Fruit fly (Drosophila melanogaster) whole organism, embryonic: ENCODE measurements around the gene Cp18.

ENCODE experiments used
- Awh ChIP-seq: fragments of 200-800 bp; sonication (Bioruptor generic); IDR thresholded peaks from 2 replicates; pipeline ENCODE4, ENCODE4 v1.3.6; 2022; ENCODE audit warnings: missing biosample characterization, missing genetic modification characterization
- C15 ChIP-seq: fragments of 200-800 bp; sonication (Bioruptor generic); IDR thresholded peaks from 3 replicates; pipeline ENCODE4 v1.3.6; 2022; ENCODE audit warnings: missing biosample characterization, missing genetic modification characterization
- CG11093 ChIP-seq: fragments of 200-800 bp; sonication (Bioruptor generic); IDR thresholded peaks from 3 replicates; pipeline ENCODE4 v1.3.6; 2022; ENCODE audit warnings: missing biosample characterization, missing genetic modification characterization
- CG12071 ChIP-seq: fragments of 200-800 bp; sonication (Bioruptor generic); optimal IDR thresholded peaks from 3 replicates; lab custom pipeline; 2018; ENCODE audit warnings: missing biosample characterization, mild to moderate bottlenecking, missing genetic modification characterization
- CG13287 ChIP-seq: fragments of 200-800 bp; sonication (Bioruptor generic); IDR thresholded peaks from 2 replicates; pipeline ENCODE4 v1.3.6; 2022; ENCODE audit warnings: missing biosample characterization, missing genetic modification characterization; ENCODE audit not compliant: partially characterized antibody
- CG1792 ChIP-seq: fragments of 200-800 bp; sonication (Bioruptor generic); optimal IDR thresholded peaks from 2 replicates; lab custom pipeline; 2016; ENCODE audit warnings: missing biosample characterization, missing genetic modification characterization
- CG18262 ChIP-seq: fragments of 200-800 bp; optimal IDR thresholded peaks from 3 replicates; lab custom pipeline; 2019; ENCODE audit warnings: missing biosample characterization, mild to moderate bottlenecking, missing genetic modification characterization, moderate library complexity
- CG2712 ChIP-seq: fragments of 200-800 bp; optimal IDR thresholded peaks from 3 replicates; lab custom pipeline; 2019; ENCODE audit warnings: missing biosample characterization, mild to moderate bottlenecking, missing genetic modification characterization, moderate library complexity
- CG2889 ChIP-seq: fragments of 200-800 bp; sonication (Bioruptor generic); IDR thresholded peaks from 3 replicates; pipeline ENCODE4 v1.3.6; 2022; ENCODE audit warnings: missing biosample characterization, missing genetic modification characterization
- CG3281 ChIP-seq: fragments of 200-800 bp; sonication (Bioruptor generic); optimal IDR thresholded peaks from 3 replicates; lab custom pipeline; 2017; ENCODE audit warnings: missing biosample characterization, mild to moderate bottlenecking, missing genetic modification characterization
- CG33557 ChIP-seq: fragments of 200-800 bp; sonication (Bioruptor generic); optimal IDR thresholded peaks from 2 replicates; lab custom pipeline; 2019; ENCODE audit warnings: missing biosample characterization, mild to moderate bottlenecking, missing genetic modification characterization, moderate library complexity
- CG4360 ChIP-seq: fragments of 200-800 bp; sonication (Bioruptor generic); IDR thresholded peaks from 2 replicates; pipeline ENCODE4 v1.3.6; 2022; ENCODE audit warnings: missing biosample characterization, missing genetic modification characterization
- CG43689 ChIP-seq: fragments of 200-800 bp; sonication (Bioruptor generic); IDR thresholded peaks from 2 replicates; pipeline ENCODE4 v1.3.6; 2022; ENCODE audit warnings: missing biosample characterization, missing genetic modification characterization
- CG4424 ChIP-seq: fragments of 200-800 bp; sonication (Bioruptor generic); optimal IDR thresholded peaks from 3 replicates; lab custom pipeline; 2016; ENCODE audit warnings: missing biosample characterization, missing genetic modification characterization
- CG5953 ChIP-seq: fragments of 200-800 bp; sonication (Bioruptor generic); IDR thresholded peaks from 2 replicates; pipeline ENCODE4 v1.3.6; 2022; ENCODE audit warnings: missing biosample characterization, missing genetic modification characterization
- CG6683 ChIP-seq: fragments of 200-800 bp; sonication (Bioruptor generic); optimal IDR thresholded peaks from 2 replicates; lab custom pipeline; 2017; ENCODE audit warnings: missing biosample characterization, mild to moderate bottlenecking, missing genetic modification characterization, missing genetic modification reagents
- CG8089 ChIP-seq: fragments of 200-800 bp; sonication (Bioruptor generic); optimal IDR thresholded peaks from 3 replicates; lab custom pipeline; 2016; ENCODE audit warnings: missing biosample characterization, missing genetic modification characterization
- CG8290 ChIP-seq, 3 experiments: fragments of 200-800 bp; sonication (Bioruptor generic); optimal IDR thresholded peaks; 2 replicates each; lab custom pipeline; 2016 to 2019; ENCODE audit warnings: missing biosample characterization in 3 of 3, missing genetic modification characterization in 3 of 3, mild to moderate bottlenecking in 2 of 3, moderate library complexity in 1 of 3
- CG9932 ChIP-seq: fragments of 200-800 bp; sonication (Bioruptor generic); IDR thresholded peaks from 2 replicates; pipeline ENCODE4 v1.3.6; 2022; ENCODE audit warnings: missing biosample characterization, missing genetic modification characterization
- CkIIα-i1 ChIP-seq: fragments of 200-800 bp; sonication (Bioruptor generic); IDR thresholded peaks from 2 replicates; pipeline ENCODE4 v1.3.6; 2022; ENCODE audit warnings: missing biosample characterization, missing genetic modification characterization
- D ChIP-seq, 2 experiments: fragments of 200-800 bp in 1 of 2; fragments of >200 bp in 1 of 2; sonication (Bioruptor generic) in 1 of 2; optimal IDR thresholded peaks; 2 replicates in 1 of 2; 3 replicates in 1 of 2; lab custom pipeline; 2017; ENCODE audit warnings: mild to moderate bottlenecking in 1 of 2, missing biosample characterization in 1 of 2, missing genetic modification characterization in 1 of 2, missing genetic modification reagents in 1 of 2
- Ets65A ChIP-seq: fragments of 200-800 bp; sonication (Bioruptor generic); peaks from one replicate; lab custom pipeline; 2016; ENCODE audit warnings: missing biosample characterization, missing genetic modification characterization
- Gug ChIP-seq: fragments of 200-800 bp; sonication (Bioruptor generic); IDR thresholded peaks from 4 replicates; pipeline ENCODE4 v1.3.6; 2022; ENCODE audit warnings: missing biosample characterization, missing genetic modification characterization
- HLH54F ChIP-seq: fragments of 200-800 bp; sonication (Bioruptor generic); optimal IDR thresholded peaks from 3 replicates; lab custom pipeline; 2016; ENCODE audit warnings: missing biosample characterization, missing genetic modification characterization
- Hey ChIP-seq: fragments of 200-800 bp; sonication (Bioruptor generic); optimal IDR thresholded peaks from 3 replicates; lab custom pipeline; 2018; ENCODE audit warnings: missing biosample characterization, mild to moderate bottlenecking, missing genetic modification characterization
- HmgZ ChIP-seq: fragments of 200-800 bp; sonication (Bioruptor generic); optimal IDR thresholded peaks from 2 replicates; lab custom pipeline; 2018; ENCODE audit warnings: missing biosample characterization, mild to moderate bottlenecking, missing genetic modification characterization
- Hsf ChIP-seq: fragments of 200-800 bp; sonication (Bioruptor generic); optimal IDR thresholded peaks from 3 replicates; lab custom pipeline; 2016; ENCODE audit warnings: missing biosample characterization, missing genetic modification characterization
- Jarid2 ChIP-seq: fragments of 200-800 bp; sonication (Bioruptor generic); optimal IDR thresholded peaks from 3 replicates; lab custom pipeline; 2017; ENCODE audit warnings: mild to moderate bottlenecking, missing biosample characterization, missing genetic modification reagents, missing genetic modification characterization
- Meics ChIP-seq: fragments of 200-800 bp; sonication (Bioruptor generic); optimal IDR thresholded peaks from 2 replicates; lab custom pipeline; 2017; ENCODE audit warnings: missing biosample characterization, mild to moderate bottlenecking, missing genetic modification characterization
- Nf-YA ChIP-seq: fragments of 200-800 bp; sonication (Bioruptor generic); IDR thresholded peaks from 2 replicates; pipeline ENCODE4 v1.3.6; 2022; ENCODE audit warnings: missing biosample characterization, missing genetic modification characterization
- Ravus ChIP-seq: fragments of 200-800 bp; sonication (Bioruptor generic); IDR thresholded peaks from 2 replicates; pipeline ENCODE4 v1.3.6; 2022; ENCODE audit warnings: missing biosample characterization, missing genetic modification characterization
- amos ChIP-seq: fragments of 200-800 bp; sonication (Bioruptor generic); IDR thresholded peaks from 2 replicates; pipeline ENCODE4 v1.3.6; 2022; ENCODE audit warnings: missing biosample characterization, missing genetic modification characterization; ENCODE audit not compliant: partially characterized antibody
- ara ChIP-seq: fragments of 200-800 bp; sonication (Bioruptor generic); IDR thresholded peaks from 2 replicates; pipeline ENCODE4 v1.3.6; 2022; ENCODE audit warnings: missing biosample characterization, missing genetic modification characterization
- cato ChIP-seq: fragments of 200-800 bp; sonication (Bioruptor generic); optimal IDR thresholded peaks from 2 replicates; lab custom pipeline; 2016; ENCODE audit warnings: missing biosample characterization, missing genetic modification characterization, borderline replicate concordance
- chn ChIP-seq: fragments of 200-800 bp; sonication (Bioruptor generic); optimal IDR thresholded peaks from 2 replicates; lab custom pipeline; 2016; ENCODE audit warnings: missing biosample characterization, missing genetic modification characterization
- ci ChIP-seq: fragments of 200-800 bp; sonication (Bioruptor generic); IDR thresholded peaks from 3 replicates; pipeline ENCODE4 v1.3.6; 2022; ENCODE audit warnings: missing biosample characterization, missing genetic modification characterization
- dpn ChIP-seq, 2 experiments: fragments of 200-800 bp; sonication (Bioruptor generic); optimal IDR thresholded peaks; 3 replicates each; lab custom pipeline; 2016; ENCODE audit warnings: missing biosample characterization in 2 of 2, missing genetic modification characterization in 2 of 2
- gro ChIP-seq: fragments of 200-800 bp; sonication (Bioruptor generic); optimal IDR thresholded peaks from 2 replicates; lab custom pipeline; 2016; ENCODE audit warnings: missing biosample characterization, missing genetic modification characterization
- ind ChIP-seq: fragments of 200-800 bp; sonication (Bioruptor generic); optimal IDR thresholded peaks from 3 replicates; lab custom pipeline; 2016; ENCODE audit warnings: missing biosample characterization, missing genetic modification characterization
- luna ChIP-seq: fragments of 200-800 bp; sonication (Bioruptor generic); optimal IDR thresholded peaks from 2 replicates; lab custom pipeline; 2016; ENCODE audit warnings: missing biosample characterization, missing genetic modification characterization
- org-1 ChIP-seq: fragments of 200-800 bp; sonication (Bioruptor generic); optimal IDR thresholded peaks from 2 replicates; lab custom pipeline; 2017; ENCODE audit warnings: missing biosample characterization, missing genetic modification characterization
- pb ChIP-seq: fragments of 200-800 bp; sonication (Bioruptor generic); optimal IDR thresholded peaks from 3 replicates; lab custom pipeline; 2016; ENCODE audit warnings: missing biosample characterization, missing genetic modification characterization
- psq ChIP-seq: fragments of 200-800 bp; sonication (Bioruptor generic); optimal IDR thresholded peaks from 2 replicates; lab custom pipeline; 2017; ENCODE audit warnings: missing biosample characterization, missing genetic modification characterization
- sens-2 ChIP-seq: fragments of 200-800 bp; sonication (Bioruptor generic); IDR thresholded peaks from 2 replicates; pipeline ENCODE4 v1.3.6; 2022; ENCODE audit warnings: missing biosample characterization, missing genetic modification characterization
- so ChIP-seq: fragments of 200-800 bp; sonication (Bioruptor generic); IDR thresholded peaks from 3 replicates; pipeline ENCODE4 v1.3.6; 2022; ENCODE audit warnings: missing biosample characterization, missing genetic modification characterization
- tap ChIP-seq: fragments of 200-800 bp; optimal IDR thresholded peaks from 3 replicates; lab custom pipeline; 2019; ENCODE audit warnings: missing biosample characterization, mild to moderate bottlenecking, missing genetic modification characterization, moderate library complexity
- wek ChIP-seq: fragments of 200-800 bp; sonication (Bioruptor generic); optimal IDR thresholded peaks from 3 replicates; lab custom pipeline; 2018; ENCODE audit warnings: missing biosample characterization, mild to moderate bottlenecking, missing genetic modification characterization, moderate library complexity

Gene Cp18

dm6 chr3L:8700643-8701208 lies 25.9 kb upstream of the Cp18 start (continued):
- TF ChIP-seq CG9932 = peak; percentile 55; the same call in 1 of the 2 replicates
- peak; percentile 55; the same call in 1 of the 2 replicates for TF ChIP-seq CG5953 (GFP tag; lab: Robert Waterston, UW)
- peak; percentile 67; the same call in 2 of the 3 replicates for TF ChIP-seq CG11093
- TF ChIP-seq CG43689 (GFP tag; lab: Robert Waterston, UW) = no peak
- TF ChIP-seq chn = peak; percentile 49
- peak; percentile 81 for TF ChIP-seq pb (GFP tag; lab: Kevin White, UChicago)
- TF ChIP-seq Nf-YA = peak; percentile 64
- TF ChIP-seq Meics (GFP tag; lab: Kevin White, UChicago) = peak; percentile 87
- TF ChIP-seq HLH54F (GFP tag; lab: Kevin White, UChicago) = peak; percentile 81
- TF ChIP-seq org-1 (GFP tag; lab: Kevin White, UChicago) = peak; percentile 80
- peak; percentile 33; the same call in 1 of the 3 replicates for TF ChIP-seq so
- TF ChIP-seq CG1792 (GFP tag; lab: Kevin White, UChicago) = peak; percentile 59
- no peak; the same call in 1 of the 2 replicates for TF ChIP-seq ara
- TF ChIP-seq amos (GFP tag; lab: Robert Waterston, UW) = no peak
- peak; percentile 63 for TF ChIP-seq Ravus
- peak; percentile 55 for TF ChIP-seq CG6683
- peak; percentile 17 for TF ChIP-seq psq (GFP tag; lab: Kevin White, UChicago)
- TF ChIP-seq Hsf = peak; percentile 86
- no peak for TF ChIP-seq CG13287 (GFP tag; lab: Robert Waterston, UW)
- TF ChIP-seq tap (tag; lab: Kevin White, UChicago) = peak; percentile 64
- TF ChIP-seq CG12071 (GFP tag; lab: Kevin White, UChicago) = peak; percentile 31
- TF ChIP-seq cato = peak; percentile 61
- TF ChIP-seq CG3281 (GFP tag; lab: Kevin White, UChicago) = peak; percentile 82
- TF ChIP-seq HmgZ (tag; lab: Kevin White, UChicago) = peak; percentile 64
- TF ChIP-seq CG4360 (GFP tag; lab: Robert Waterston, UW) = no peak
- TF ChIP-seq ind (GFP tag; lab: Kevin White, UChicago) = peak; percentile 79
- TF ChIP-seq CG18262 = peak; percentile 77
- TF ChIP-seq luna (GFP tag; lab: Kevin White, UChicago) = peak; percentile 51
- TF ChIP-seq C15 (GFP tag; lab: Robert Waterston, UW) = peak; percentile 35; the same call in 1 of the 3 replicates
- TF ChIP-seq wek = no peak
- TF ChIP-seq ci (GFP tag; lab: Robert Waterston, UW) = peak; percentile 58
- TF ChIP-seq CG2712 (tag; lab: Kevin White, UChicago) = peak; percentile 78
- TF ChIP-seq gro (GFP tag; lab: Kevin White, UChicago) = peak; percentile 19
- TF ChIP-seq Awh (GFP tag; lab: Robert Waterston, UW) = no peak; the same call in 1 of the 2 replicates
- TF ChIP-seq CG8290 (GFP tag; optimal IDR thresholded peaks at IDR 0.05; lab: Kevin White, UChicago) = peak; percentile 26
- peak in 1 of 2 experiments; percentile 80 for TF ChIP-seq CG8290 (tag; optimal IDR thresholded peaks at IDR 0.05; lab: Kevin White, UChicago)
- no peak for TF ChIP-seq D (optimal IDR thresholded peaks at IDR 0.05; lab: Kevin White, UChicago)
- peak; percentile 43 for TF ChIP-seq D (GFP tag; optimal IDR thresholded peaks at IDR 0.05; lab: Kevin White, UChicago)
- peak; percentile 64; the same call in 2 of the 4 replicates for TF ChIP-seq Gug (GFP tag; lab: Robert Waterston, UW)
- peak; percentile 53; the same call in 2 of the 3 replicates for TF ChIP-seq CG2889 (GFP tag; lab: Robert Waterston, UW)
- 0 out of 2 replicates have a peak, but pooled peaks have one; percentile 2 for TF ChIP-seq sens-2 (GFP tag; lab: Robert Waterston, UW)
- TF ChIP-seq CG33557 = no peak
- TF ChIP-seq Jarid2 (GFP tag; lab: Kevin White, UChicago) = peak; percentile 54
- peak; percentile 82 for TF ChIP-seq Hey (tag; lab: Kevin White, UChicago)
- TF ChIP-seq CG4424 (GFP tag; lab: Kevin White, UChicago) = peak; percentile 78
- peak; percentile 45 for TF ChIP-seq CG8089 (GFP tag; lab: Kevin White, UChicago)
- peak; percentile 83 to 86 for TF ChIP-seq dpn (GFP tag; optimal IDR thresholded peaks at IDR 0.05; lab: Kevin White, UChicago)
- 0 out of 2 replicates have a peak, but pooled peaks have one; percentile 32 for TF ChIP-seq CkIIα-i1 (GFP tag; lab: Robert Waterston, UW)
- TF ChIP-seq Ets65A (GFP tag; lab: Kevin White, UChicago) = peak; percentile 96
